Fruit fly (Drosophila melanogaster): ENCODE measurements around the gene pigeon.

Gene pigeon

DNA sequence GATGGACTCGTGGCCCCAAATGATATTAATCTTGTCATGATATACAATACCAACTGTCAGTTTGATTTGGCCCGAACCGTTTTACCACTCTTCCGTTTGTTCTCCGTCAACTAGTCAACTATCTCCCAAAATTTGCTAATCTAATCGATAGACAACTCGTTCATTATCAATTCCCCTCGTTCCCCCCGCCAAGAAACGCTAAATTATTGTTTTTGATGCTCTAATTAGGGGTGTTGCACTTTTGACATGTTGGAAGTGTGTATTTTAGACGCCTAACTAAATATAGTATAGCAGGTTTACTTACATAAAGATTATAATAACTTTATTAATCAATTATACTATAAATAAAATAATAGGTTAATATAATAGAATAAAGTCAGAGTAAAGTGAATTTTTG is 21.9 kb upstream of the pigeon start:
- TF ChIP-seq ap (GFP tag; IDR thresholded peaks at IDR 0.05) (no peak), CG12659 (GFP tag; optimal IDR thresholded peaks at IDR 0.05) (no peak), tx (GFP tag; optimal IDR thresholded peaks at IDR 0.05) (no peak), CG12071 (GFP tag; optimal IDR thresholded peaks at IDR 0.05) (no peak), crc (GFP tag; optimal IDR thresholded peaks at IDR 0.05) (no peak), CG3838 (GFP tag; optimal IDR thresholded peaks at IDR 0.05) (no peak), crol (GFP tag; IDR thresholded peaks at IDR 0.05) (peak; percentile 45), sna (GFP tag; IDR thresholded peaks at IDR 0.05; ENCODE audit: partially characterized antibody) (no peak), grn (GFP tag; optimal IDR thresholded peaks at IDR 0.05) (peak; percentile 90), trem (tag; optimal IDR thresholded peaks at IDR 0.05) (no peak), dm (GFP tag; optimal IDR thresholded peaks at IDR 0.05) (no peak), exex (tag; optimal IDR thresholded peaks at IDR 0.05) (peak; percentile 84), CG5180 (GFP tag; optimal IDR thresholded peaks at IDR 0.05) (no peak), lab (GFP tag; optimal IDR thresholded peaks at IDR 0.05) (peak; percentile 46), Spps (tag; optimal IDR thresholded peaks at IDR 0.05) (peak; percentile 29), caup (GFP tag; optimal IDR thresholded peaks at IDR 0.05; ENCODE audit: severe bottlenecking) (peak; percentile 26), CG12104 (GFP tag; optimal IDR thresholded peaks at IDR 0.05) (no peak), E2f2 (GFP tag; IDR thresholded peaks at IDR 0.05) (no peak), wor (GFP tag; IDR thresholded peaks at IDR 0.05) (no peak), CG12769 (tag; optimal IDR thresholded peaks at IDR 0.05) (no peak), CG10321 (GFP tag; IDR thresholded peaks at IDR 0.05) (no peak), CG4820 (GFP tag; optimal IDR thresholded peaks at IDR 0.05) (no peak), MESR4 (GFP tag; optimal IDR thresholded peaks at IDR 0.05) (no peak), unpg (GFP tag; optimal IDR thresholded peaks at IDR 0.05) (no peak), ham (GFP tag; IDR thresholded peaks at IDR 0.05) (no peak), MBD-R2 (GFP tag; IDR thresholded peaks at IDR 0.05) (no peak), tap (tag; optimal IDR thresholded peaks at IDR 0.05) (no peak), mirr (GFP tag; optimal IDR thresholded peaks at IDR 0.05) (peak; percentile 84), HLH4C (GFP tag; IDR thresholded peaks at IDR 0.05; ENCODE audit: partially characterized antibody) (no peak), Blimp-1 (GFP tag; optimal IDR thresholded peaks at IDR 0.05) (peak; percentile 25), PHDP (tag; optimal IDR thresholded peaks at IDR 0.05) (no peak), tgo (GFP tag; IDR thresholded peaks at IDR 0.05) (no peak), ro (GFP tag; IDR thresholded peaks at IDR 0.05) (no peak), CG12219 (GFP tag; optimal IDR thresholded peaks at IDR 0.05) (no peak), CG1647 (GFP tag; optimal IDR thresholded peaks at IDR 0.05) (no peak), ase (GFP tag; IDR thresholded peaks at IDR 0.05) (no peak), CG8388 (GFP tag; optimal IDR thresholded peaks at IDR 0.05) (peak; percentile 30), fd96Cb (tag; optimal IDR thresholded peaks at IDR 0.05) (peak; percentile 22), CG6813 (GFP tag; optimal IDR thresholded peaks at IDR 0.05) (no peak), CrebB (tag; optimal IDR thresholded peaks at IDR 0.05) (no peak), CG11695 (GFP tag; IDR thresholded peaks at IDR 0.05) (0 out of 3 replicates have a peak, but pooled peaks have one; percentile 40), D19A (tag; optimal IDR thresholded peaks at IDR 0.05) (peak; percentile 96), Dll (GFP tag; IDR thresholded peaks at IDR 0.05; ENCODE audit: partially characterized antibody) (no peak), Sry-β (GFP tag; optimal IDR thresholded peaks at IDR 0.05) (no peak), Dad (GFP tag; optimal IDR thresholded peaks at IDR 0.05) (no peak), ato (GFP tag; IDR thresholded peaks at IDR 0.05; ENCODE audit: partially characterized antibody) (no peak), Sin3A (optimal IDR thresholded peaks at IDR 0.05) (no peak), GATAe (GFP tag; conservative IDR thresholded peaks at IDR 0.05) (peak; percentile 84), HLHmδ (GFP tag; optimal IDR thresholded peaks at IDR 0.05) (no peak), CG18599 (GFP tag; optimal IDR thresholded peaks at IDR 0.05) (peak; percentile 50), nerfin-2 (GFP tag; IDR thresholded peaks at IDR 0.05; ENCODE audit: partially characterized antibody) (no peak)
